Fruit fly (Drosophila melanogaster): Measurements from ENCODE around the gene CG2186.

CG2186 gene

dm6 chrX:10846972-10847435, 10.5 kb upstream of the CG2186 start, which contains the start of gene sbr (continued):
- TF ChIP-seq CG5953 (GFP tag; IDR thresholded peaks at IDR 0.05) (no peak), jumu (GFP tag; optimal IDR thresholded peaks at IDR 0.05) (no peak), CG6175 (GFP tag; IDR thresholded peaks at IDR 0.05) (no peak), az2 (GFP tag; optimal IDR thresholded peaks at IDR 0.05) (no peak), CG31441 (GFP tag; IDR thresholded peaks at IDR 0.05) (no peak), Side (GFP tag; optimal IDR thresholded peaks at IDR 0.05) (no peak), CG4617 (GFP tag; optimal IDR thresholded peaks at IDR 0.05; ENCODE audit: borderline replicate concordance) (peak; percentile 18), mld (GFP tag; IDR thresholded peaks at IDR 0.05; ENCODE audit: partially characterized antibody) (no peak; the same call in 2 of the 3 replicates), Doc2 (GFP tag; IDR thresholded peaks at IDR 0.05) (no peak), HmgD (GFP tag; optimal IDR thresholded peaks at IDR 0.05) (no peak), pho (GFP tag; optimal IDR thresholded peaks at IDR 0.05) (peak; percentile 1), unpg (GFP tag; optimal IDR thresholded peaks at IDR 0.05) (no peak), Lim3 (GFP tag; IDR thresholded peaks at IDR 0.05) (no peak), CG34422 (GFP tag; IDR thresholded peaks at IDR 0.05) (no peak), HLH3B (GFP tag; IDR thresholded peaks at IDR 0.05) (no peak), CG10654 (GFP tag; optimal IDR thresholded peaks at IDR 0.05) (no peak), Neu2 (GFP tag; optimal IDR thresholded peaks at IDR 0.05; ENCODE audit: borderline replicate concordance) (no peak), NC2β (GFP tag; optimal IDR thresholded peaks at IDR 0.05) (no peak), H15 (GFP tag; IDR thresholded peaks at IDR 0.05) (no peak), CG7372 (GFP tag; IDR thresholded peaks at IDR 0.05) (no peak), CG4424 (GFP tag; optimal IDR thresholded peaks at IDR 0.05) (no peak), CG17361 (GFP tag; IDR thresholded peaks at IDR 0.05) (peak; percentile 27; the same call in 1 of the 3 replicates), ap (GFP tag; IDR thresholded peaks at IDR 0.05) (no peak), stc (GFP tag; IDR thresholded peaks at IDR 0.05) (no peak), Trl (optimal IDR thresholded peaks at IDR 0.05) (no peak), Trl (GFP tag; optimal IDR thresholded peaks at IDR 0.05) (no peak), CG5245 (GFP tag; optimal IDR thresholded peaks at IDR 0.05) (no peak), CG14667 (GFP tag; IDR thresholded peaks at IDR 0.05) (no peak), CG11560 (tag; IDR thresholded peaks at IDR 0.05) (no peak), CG11093 (GFP tag; IDR thresholded peaks at IDR 0.05) (no peak), Deaf1 (tag; optimal IDR thresholded peaks at IDR 0.05) (no peak), CG13424 (tag; optimal IDR thresholded peaks at IDR 0.05) (peak; percentile 22), zfh1 (GFP tag; IDR thresholded peaks at IDR 0.05) (no peak), grn (GFP tag; optimal IDR thresholded peaks at IDR 0.05) (no peak), CG6765 (GFP tag; optimal IDR thresholded peaks at IDR 0.05) (no peak), Ets65A (GFP tag) (no peak), corto (GFP tag; optimal IDR thresholded peaks at IDR 0.05) (no peak), vvl (GFP tag; IDR thresholded peaks at IDR 0.05) (no peak), CG10267 (tag; optimal IDR thresholded peaks at IDR 0.05) (peak; percentile 6), CG14441 (GFP tag; IDR thresholded peaks at IDR 0.05) (no peak), eve (GFP tag; optimal IDR thresholded peaks at IDR 0.05) (no peak), ase (GFP tag; IDR thresholded peaks at IDR 0.05) (no peak), Bgb (GFP tag; IDR thresholded peaks at IDR 0.05; ENCODE audit: partially characterized antibody) (peak; percentile 76), Antp (GFP tag; optimal IDR thresholded peaks at IDR 0.05) (no peak), CG11696 (GFP tag; IDR thresholded peaks at IDR 0.05) (no peak), zfh2 (GFP tag; optimal IDR thresholded peaks at IDR 0.05) (no peak), rib (GFP tag; IDR thresholded peaks at IDR 0.05) (no peak), CG3838 (GFP tag; optimal IDR thresholded peaks at IDR 0.05) (no peak), NFAT (GFP tag; IDR thresholded peaks at IDR 0.05) (peak; percentile 6; the same call in 1 of the 2 replicates), vnd (GFP tag; IDR thresholded peaks at IDR 0.05; ENCODE audit: partially characterized antibody) (peak; percentile 78), CG34224 (GFP tag; IDR thresholded peaks at IDR 0.05; ENCODE audit: partially characterized antibody) (peak; percentile 74), Eip74EF (GFP tag; optimal IDR thresholded peaks at IDR 0.05) (no peak), CG1603 (tag; optimal IDR thresholded peaks at IDR 0.05) (peak; percentile 13)

All from whole organism, embryonic.